Worm (Caenorhabditis elegans): ENCODE measurements around the gene ent-4.

DNA sequence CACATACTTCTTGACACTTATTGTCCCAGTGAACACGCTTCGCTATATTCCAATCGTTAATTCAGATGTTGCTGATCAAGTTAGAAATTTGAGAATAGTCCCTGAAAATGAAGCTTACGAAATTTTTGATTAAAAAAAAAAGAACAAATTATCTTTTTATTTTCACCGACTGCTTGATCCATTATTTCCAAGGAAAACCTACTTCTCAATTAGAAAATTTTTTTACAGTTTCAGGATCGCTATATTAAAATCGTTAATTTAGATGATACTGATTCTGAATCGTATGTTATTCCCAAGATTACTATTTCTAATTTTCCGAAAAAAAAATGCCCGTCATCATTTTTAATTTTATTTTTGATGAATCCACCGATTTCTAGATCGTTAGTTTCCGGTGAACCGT lies 28.1 kb upstream of the ent-4 start, which contains the start of gene T23G4.127:
- no peak for TF ChIP-seq hnd-1 (tag; optimal IDR thresholded peaks at IDR 0.05)
- no peak for TF ChIP-seq ama-1 (optimal IDR thresholded peaks at IDR 0.05)
- TF ChIP-seq scrt-1 (GFP tag; IDR thresholded peaks at IDR 0.05), result no peak
- TF ChIP-seq flt-1 (GFP tag; IDR thresholded peaks at IDR 0.05), result no peak
- no peak for TF ChIP-seq aly-1 (tag; optimal IDR thresholded peaks at IDR 0.05)
- no peak for TF ChIP-seq pes-1 (GFP tag; IDR thresholded peaks at IDR 0.05)
- no peak for TF ChIP-seq ceh-13 (GFP tag; optimal IDR thresholded peaks at IDR 0.05)
- TF ChIP-seq tra-4 (tag; optimal IDR thresholded peaks at IDR 0.05), result no peak
- TF ChIP-seq sea-1 (GFP tag; conservative IDR thresholded peaks at IDR 0.05), result no peak
